Fruit fly (Drosophila melanogaster) whole organism, adult: ENCODE measurements around the gene Pif1B.

Experiments
- CG11617 ChIP-seq: fragments of 200-800 bp; sonication (Bioruptor generic); optimal IDR thresholded peaks from 2 replicates; lab custom pipeline; 2017; ENCODE audit warnings: mild to moderate bottlenecking, missing biosample characterization, missing genetic modification reagents, missing genetic modification characterization
- CG12768 ChIP-seq: fragments of 200-800 bp; sonication (Bioruptor generic); optimal IDR thresholded peaks from 2 replicates; lab custom pipeline; 2017; ENCODE audit warnings: missing biosample characterization, missing genetic modification characterization, mild to moderate bottlenecking, moderate library complexity, missing genetic modification reagents
- CG14711 ChIP-seq: fragments of 200-800 bp; sonication (Bioruptor generic); optimal IDR thresholded peaks from 2 replicates; lab custom pipeline; 2018; ENCODE audit warnings: missing biosample characterization, mild to moderate bottlenecking, missing genetic modification characterization, moderate library complexity
- CG1620 ChIP-seq: fragments of 200-800 bp; sonication (Bioruptor generic); optimal IDR thresholded peaks from 2 replicates; lab custom pipeline; 2016; ENCODE audit warnings: missing biosample characterization, missing genetic modification characterization
- CG33017 ChIP-seq: fragments of 200-800 bp; sonication (Bioruptor generic); optimal IDR thresholded peaks from 2 replicates; lab custom pipeline; 2018; ENCODE audit warnings: missing biosample characterization, mild to moderate bottlenecking, missing genetic modification characterization, moderate library complexity
- CG5204 ChIP-seq: fragments of 200-800 bp; sonication (Bioruptor generic); optimal IDR thresholded peaks from 2 replicates; lab custom pipeline; 2016; ENCODE audit warnings: missing biosample characterization, missing genetic modification characterization
- CG7045 ChIP-seq: fragments of 200-800 bp; sonication (Bioruptor generic); optimal IDR thresholded peaks from 2 replicates; lab custom pipeline; 2017; ENCODE audit warnings: missing biosample characterization, mild to moderate bottlenecking, missing genetic modification characterization
- CG7101 ChIP-seq: fragments of 200-800 bp; sonication (Bioruptor generic); optimal IDR thresholded peaks from 2 replicates; lab custom pipeline; 2018; ENCODE audit warnings: missing biosample characterization, mild to moderate bottlenecking, missing genetic modification characterization, moderate library complexity
- Clk ChIP-seq: fragments of 200-800 bp; sonication (Bioruptor generic); optimal IDR thresholded peaks from 2 replicates; lab custom pipeline; 2017; ENCODE audit warnings: missing biosample characterization, missing genetic modification characterization
- Crg-1 ChIP-seq: fragments of 200-800 bp; sonication (Bioruptor generic); optimal IDR thresholded peaks from 2 replicates; lab custom pipeline; 2016; ENCODE audit warnings: missing biosample characterization, missing genetic modification characterization
- Hr96 ChIP-seq: fragments of 200-800 bp; sonication (Bioruptor generic); optimal IDR thresholded peaks from 2 replicates; lab custom pipeline; 2016; ENCODE audit warnings: missing biosample characterization, missing genetic modification characterization
- Mnt ChIP-seq: fragments of 200-800 bp; sonication (Bioruptor generic); optimal IDR thresholded peaks from 2 replicates; lab custom pipeline; 2016; ENCODE audit warnings: missing biosample characterization, mild to moderate bottlenecking, missing genetic modification characterization
- bab1 ChIP-seq: fragments of 200-800 bp; sonication (Bioruptor generic); optimal IDR thresholded peaks from 3 replicates; lab custom pipeline; 2019; ENCODE audit warnings: missing biosample characterization, mild to moderate bottlenecking, missing genetic modification characterization, moderate library complexity
- cic ChIP-seq: fragments of 200-800 bp; sonication (Bioruptor generic); optimal IDR thresholded peaks from 2 replicates; lab custom pipeline; 2017; ENCODE audit warnings: missing biosample characterization, mild to moderate bottlenecking, missing genetic modification characterization, moderate library complexity
- cnc ChIP-seq, 2 experiments: fragments of >200 bp; optimal IDR thresholded peaks; 2 replicates each; lab custom pipeline; 2017
- kay ChIP-seq: fragments of 200-800 bp; sonication (Bioruptor generic); peaks from one replicate; lab custom pipeline; 2016; ENCODE audit warnings: missing biosample characterization, missing genetic modification characterization, borderline replicate concordance
- ovo ChIP-seq: fragments of 200-800 bp; sonication (Bioruptor generic); optimal IDR thresholded peaks from 2 replicates; lab custom pipeline; 2016; ENCODE audit warnings: missing biosample characterization, missing genetic modification characterization
- pad ChIP-seq: fragments of 200-800 bp; sonication (Bioruptor generic); optimal IDR thresholded peaks from 3 replicates; lab custom pipeline; 2017; ENCODE audit warnings: missing biosample characterization, missing genetic modification characterization, mild to moderate bottlenecking, moderate library complexity, missing genetic modification reagents
- tj ChIP-seq: fragments of 200-800 bp; sonication (Bioruptor generic); optimal IDR thresholded peaks from 3 replicates; lab custom pipeline; 2017; ENCODE audit warnings: missing biosample characterization, mild to moderate bottlenecking, missing genetic modification characterization, moderate library complexity
- toe ChIP-seq: fragments of 200-800 bp; sonication (Bioruptor generic); optimal IDR thresholded peaks from 2 replicates; lab custom pipeline; 2016; ENCODE audit warnings: missing biosample characterization, missing genetic modification characterization

Pif1B gene

dm6 chr3R:8844955-8845354, 44.0 kb upstream of the Pif1B start:
- TF ChIP-seq toe (GFP tag; lab: Kevin White, UChicago): no peak
- TF ChIP-seq CG7045 (GFP tag; lab: Kevin White, UChicago): no peak
- TF ChIP-seq cnc (optimal IDR thresholded peaks at IDR 0.05; lab: Kevin White, UChicago): no peak
- no peak for TF ChIP-seq bab1 (GFP tag; lab: Kevin White, UChicago)
- no peak for TF ChIP-seq CG14711
- no peak for TF ChIP-seq Clk (GFP tag; lab: Kevin White, UChicago)
- TF ChIP-seq Mnt (GFP tag; lab: Kevin White, UChicago): no peak
- no peak for TF ChIP-seq Hr96 (GFP tag; lab: Kevin White, UChicago)
- peak; percentile 67 for TF ChIP-seq kay (GFP tag; lab: Kevin White, UChicago)
- no peak for TF ChIP-seq tj (GFP tag; lab: Kevin White, UChicago)
- TF ChIP-seq cic (GFP tag; lab: Kevin White, UChicago): peak; percentile 83
- TF ChIP-seq CG33017: no peak
- TF ChIP-seq CG12768: peak; percentile 40
- TF ChIP-seq CG5204 (GFP tag; lab: Kevin White, UChicago): peak; percentile 2
- no peak for TF ChIP-seq CG1620 (GFP tag; lab: Kevin White, UChicago)
- TF ChIP-seq ovo (GFP tag; lab: Kevin White, UChicago): no peak
- no peak for TF ChIP-seq Crg-1 (GFP tag; lab: Kevin White, UChicago)
- TF ChIP-seq CG7101 (tag; lab: Kevin White, UChicago): peak; percentile 25

dm6 chr3R:8843942-8844637, 43.1 kb upstream of the Pif1B start:
- TF ChIP-seq tj (GFP tag; lab: Kevin White, UChicago): peak; percentile 80
- no peak for TF ChIP-seq pad (GFP tag; lab: Kevin White, UChicago)
- TF ChIP-seq CG7045 (GFP tag; lab: Kevin White, UChicago): no peak
- no peak for TF ChIP-seq Hr96 (GFP tag; lab: Kevin White, UChicago)
- TF ChIP-seq CG11617: no peak
- peak; percentile 77 for TF ChIP-seq kay (GFP tag; lab: Kevin White, UChicago)
- TF ChIP-seq CG14711: no peak

- TF ChIP-seq Mnt (GFP tag; lab: Kevin White, UChicago): no peak
- no peak for TF ChIP-seq CG7045 (GFP tag; lab: Kevin White, UChicago)
- TF ChIP-seq toe (GFP tag; lab: Kevin White, UChicago): no peak
- no peak for TF ChIP-seq cic (GFP tag; lab: Kevin White, UChicago)
- TF ChIP-seq Clk (GFP tag; lab: Kevin White, UChicago): no peak
- no peak for TF ChIP-seq bab1 (GFP tag; lab: Kevin White, UChicago)
- TF ChIP-seq CG33017: no peak
- no peak for TF ChIP-seq CG7101 (tag; lab: Kevin White, UChicago)
- no peak for TF ChIP-seq pad (GFP tag; lab: Kevin White, UChicago)
- TF ChIP-seq ovo (GFP tag; lab: Kevin White, UChicago): no peak
- TF ChIP-seq CG1620 (GFP tag; lab: Kevin White, UChicago): no peak
These were observed 40.6 kb upstream of the Pif1B start for dm6 chr3R:8841533-8841932.

- TF ChIP-seq CG33017: no peak
- no peak for TF ChIP-seq pad (GFP tag; lab: Kevin White, UChicago)
- no peak for TF ChIP-seq Hr96 (GFP tag; lab: Kevin White, UChicago)
- no peak for TF ChIP-seq CG1620 (GFP tag; lab: Kevin White, UChicago)
- TF ChIP-seq CG7045 (GFP tag; lab: Kevin White, UChicago): no peak
- no peak for TF ChIP-seq ovo (GFP tag; lab: Kevin White, UChicago)
- no peak for TF ChIP-seq Crg-1 (GFP tag; lab: Kevin White, UChicago)
These were observed 40.1 kb upstream of the Pif1B start for dm6 chr3R:8841038-8841437.

- TF ChIP-seq CG5204 (GFP tag; lab: Kevin White, UChicago): no peak
- TF ChIP-seq pad (GFP tag; lab: Kevin White, UChicago): no peak
- peak; percentile 29 for TF ChIP-seq tj (GFP tag; lab: Kevin White, UChicago)
- TF ChIP-seq CG11617: peak; percentile 46
- no peak for TF ChIP-seq ovo (GFP tag; lab: Kevin White, UChicago)
- peak; percentile 50 for TF ChIP-seq Mnt (GFP tag; lab: Kevin White, UChicago)
- TF ChIP-seq CG7101 (tag; lab: Kevin White, UChicago): peak; percentile 41
- no peak for TF ChIP-seq toe (GFP tag; lab: Kevin White, UChicago)
- TF ChIP-seq CG12768: no peak
- peak; percentile 82 for TF ChIP-seq kay (GFP tag; lab: Kevin White, UChicago)
- TF ChIP-seq CG1620 (GFP tag; lab: Kevin White, UChicago): no peak
- peak; percentile 55 for TF ChIP-seq bab1 (GFP tag; lab: Kevin White, UChicago)
- TF ChIP-seq Clk (GFP tag; lab: Kevin White, UChicago): no peak
- TF ChIP-seq cic (GFP tag; lab: Kevin White, UChicago): no peak
- no peak for TF ChIP-seq CG33017
- no peak for TF ChIP-seq CG7045 (GFP tag; lab: Kevin White, UChicago)
- no peak for TF ChIP-seq Hr96 (GFP tag; lab: Kevin White, UChicago)
- TF ChIP-seq CG14711: peak; percentile 6
- TF ChIP-seq cnc (optimal IDR thresholded peaks at IDR 0.05; lab: Kevin White, UChicago): no peak
- peak; percentile 15 for TF ChIP-seq Crg-1 (GFP tag; lab: Kevin White, UChicago)
These were observed 23.0 kb upstream of the Pif1B start, which contains the start of the genes IscU and CG8379 for dm6 chr3R:8823761-8824499. Gene IscU, minus strand, starts transcription at chr3R:8824177. Gene CG8379, plus strand, starts transcription at chr3R:8824411.
